Worm (Caenorhabditis elegans) whole organism, late embryonic: ENCODE results near the gene T13C5.6.

Experiments
- C38D4.7 ChIP-seq: fragments of 200-800 bp; sonication (Bioruptor generic); optimal IDR thresholded peaks from 2 replicates; lab custom pipeline; 2018; ENCODE audit warnings: mild to moderate bottlenecking, missing genetic modification characterization, moderate library complexity, missing compliant biosample characterization
- K02D7.2 ChIP-seq: sonication (generic microtip); optimal IDR thresholded peaks from 2 replicates; lab custom pipeline; 2017; ENCODE audit warnings: mild to moderate bottlenecking, missing genetic modification characterization, missing compliant biosample characterization
- T23F11.4 ChIP-seq: fragments of 200-800 bp; sonication (Bioruptor generic); optimal IDR thresholded peaks from 2 replicates; lab custom pipeline; 2018; ENCODE audit warnings: mild to moderate bottlenecking, missing genetic modification characterization, missing compliant biosample characterization
- ceh-14 ChIP-seq: sonication (generic microtip); optimal IDR thresholded peaks from 2 replicates; lab custom pipeline; 2016; ENCODE audit warnings: missing genotype, missing genetic modification characterization, missing compliant biosample characterization
- ceh-18 ChIP-seq: sonication (generic microtip); optimal IDR thresholded peaks from 2 replicates; lab custom pipeline; 2016; ENCODE audit warnings: missing genetic modification characterization, missing compliant biosample characterization
- ceh-24 ChIP-seq: sonication (generic microtip); optimal IDR thresholded peaks from 2 replicates; lab custom pipeline; 2016; ENCODE audit warnings: mild to moderate bottlenecking, missing genetic modification characterization, missing compliant biosample characterization
- ceh-31 ChIP-seq: sonication (generic microtip); optimal IDR thresholded peaks from 2 replicates; lab custom pipeline; 2016; ENCODE audit warnings: missing genetic modification characterization, missing compliant biosample characterization
- ceh-34 ChIP-seq: sonication (generic microtip); optimal IDR thresholded peaks from 2 replicates; lab custom pipeline; 2016; ENCODE audit warnings: mild to moderate bottlenecking, missing genetic modification characterization, missing compliant biosample characterization
- ceh-48 ChIP-seq: sonication (generic microtip); optimal IDR thresholded peaks from 2 replicates; lab custom pipeline; 2016; ENCODE audit warnings: missing genetic modification characterization, inconsistent platforms, missing compliant biosample characterization
- eyg-1 ChIP-seq: sonication (generic microtip); optimal IDR thresholded peaks from 2 replicates; lab custom pipeline; 2016; ENCODE audit warnings: missing genotype, missing genetic modification characterization, missing compliant biosample characterization
- fkh-6 ChIP-seq: sonication (generic microtip); optimal IDR thresholded peaks from 2 replicates; lab custom pipeline; 2016; ENCODE audit warnings: missing genetic modification characterization, missing compliant biosample characterization
- hlh-13 ChIP-seq: fragments of 200-800 bp; sonication (Bioruptor generic); optimal IDR thresholded peaks from 2 replicates; lab custom pipeline; 2018; ENCODE audit warnings: mild to moderate bottlenecking, missing genetic modification characterization, missing compliant biosample characterization
- lim-6 ChIP-seq: sonication (generic microtip); optimal IDR thresholded peaks from 2 replicates; lab custom pipeline; 2016; ENCODE audit warnings: missing genetic modification characterization, missing compliant biosample characterization
- npax-4 ChIP-seq: sonication (generic microtip); optimal IDR thresholded peaks from 2 replicates; lab custom pipeline; 2016; ENCODE audit warnings: missing genetic modification characterization, missing compliant biosample characterization
- pat-9 ChIP-seq: fragments of 200-800 bp; sonication (Bioruptor generic); optimal IDR thresholded peaks from 2 replicates; lab custom pipeline; 2018; ENCODE audit warnings: mild to moderate bottlenecking, missing genetic modification characterization, moderate library complexity, missing compliant biosample characterization
- pha-2 ChIP-seq: sonication (generic microtip); optimal IDR thresholded peaks from 2 replicates; lab custom pipeline; 2017; ENCODE audit warnings: mild to moderate bottlenecking, missing genetic modification characterization, missing compliant biosample characterization
- pha-4 ChIP-seq: fragments of 150-350 bp; optimal IDR thresholded peaks from 2 replicates; lab custom pipeline; 2018; ENCODE audit warnings: missing biosample characterization, missing genetic modification reagents, missing genetic modification characterization
- rnt-1 ChIP-seq: sonication (generic microtip); optimal IDR thresholded peaks from 2 replicates; lab custom pipeline; 2016; ENCODE audit warnings: missing genetic modification characterization, missing compliant biosample characterization
- sdc-2 ChIP-seq: sonication (generic microtip); optimal IDR thresholded peaks from 2 replicates; lab custom pipeline; 2016; ENCODE audit warnings: missing genotype, missing genetic modification characterization, missing compliant biosample characterization
- sox-4 ChIP-seq: sonication (generic microtip); optimal IDR thresholded peaks from 2 replicates; lab custom pipeline; 2017; ENCODE audit warnings: mild to moderate bottlenecking, missing genetic modification characterization, inconsistent platforms, missing compliant biosample characterization
- tbx-2 ChIP-seq: sonication (generic microtip); optimal IDR thresholded peaks from 2 replicates; lab custom pipeline; 2016; ENCODE audit warnings: missing genetic modification characterization, missing compliant biosample characterization
- tbx-7 ChIP-seq: sonication (generic microtip); optimal IDR thresholded peaks from 2 replicates; lab custom pipeline; 2016; ENCODE audit warnings: missing genotype, missing genetic modification characterization, missing compliant biosample characterization
- ttx-3 ChIP-seq: sonication (generic microtip); optimal IDR thresholded peaks from 2 replicates; lab custom pipeline; 2016; ENCODE audit warnings: missing genetic modification reagents, missing genetic modification characterization, missing compliant biosample characterization
- unc-3 ChIP-seq, 2 experiments: fragments of 200-800 bp in 1 of 2; sonication (Bioruptor generic) in 1 of 2; sonication (generic microtip) in 1 of 2; conservative IDR thresholded peaks in 1 of 2; optimal IDR thresholded peaks in 1 of 2; 2 replicates each; pipeline versions ENCODE4 v1.3.6 to Lab custom; 2016 to 2022; ENCODE audit warnings: missing compliant biosample characterization in 2 of 2, missing genetic modification characterization in 2 of 2, missing genetic modification reagents in 1 of 2
- unc-42 ChIP-seq: sonication (generic microtip); optimal IDR thresholded peaks from 2 replicates; lab custom pipeline; 2016; ENCODE audit warnings: missing genotype, missing genetic modification characterization, missing compliant biosample characterization

T13C5.6 gene

ce11 chrX:6248778-6249658, 41.5 kb upstream of the T13C5.6 start:
- TF ChIP-seq fkh-6 (no peak), ceh-31 (peak; percentile 28)

DNA sequence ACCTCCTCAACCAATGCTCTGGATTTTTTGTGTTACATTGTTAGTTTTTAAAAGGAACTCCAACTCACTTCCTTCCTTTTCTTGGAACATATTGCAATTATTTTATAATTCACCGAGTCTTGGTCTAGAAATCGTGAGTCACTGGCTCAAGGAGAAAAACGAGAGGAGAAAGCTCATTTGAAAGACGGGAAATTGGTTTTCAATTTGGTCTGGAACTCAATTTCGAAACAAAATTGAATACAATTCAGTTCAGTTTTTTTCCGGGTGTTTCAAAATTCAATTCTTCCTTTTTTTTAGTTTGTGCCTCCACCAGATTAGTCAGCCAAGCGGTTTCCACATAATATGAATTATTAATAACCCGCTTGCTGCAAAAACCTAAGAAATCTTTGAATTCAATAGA, 40.4 kb upstream of the T13C5.6 start:
- no peak for TF ChIP-seq sdc-2 (tag; lab: Kevin White, UChicago)
- TF ChIP-seq sox-4 (tag; lab: Kevin White, UChicago) = no peak
- no peak for TF ChIP-seq tbx-7 (tag; lab: Kevin White, UChicago)
- TF ChIP-seq T23F11.4 = no peak
- no peak for TF ChIP-seq lim-6 (tag; lab: Kevin White, UChicago)
- peak; percentile 43 for TF ChIP-seq unc-42 (tag; lab: Kevin White, UChicago)

DNA sequence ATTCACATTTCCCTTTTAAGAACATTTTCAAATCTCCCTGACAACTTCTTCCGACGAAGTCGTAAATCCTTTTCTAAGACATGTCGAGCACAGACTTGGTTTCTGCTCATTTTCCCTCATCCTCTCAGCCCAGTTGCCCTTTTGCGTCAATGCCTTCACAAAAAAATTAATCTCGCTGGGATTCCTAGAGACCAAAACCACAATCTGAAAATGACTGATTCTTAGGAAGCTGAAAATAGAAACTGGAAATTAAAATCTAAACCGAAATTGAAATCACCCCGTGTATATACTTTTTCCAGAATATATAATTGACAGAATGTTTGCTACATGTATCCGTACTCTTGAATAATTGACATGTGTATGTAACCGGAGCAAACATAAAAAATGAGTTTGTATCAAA, 39.5 kb upstream of the T13C5.6 start:
- no peak for TF ChIP-seq pha-4
- no peak for TF ChIP-seq unc-3 (GFP tag; conservative IDR thresholded peaks at IDR 0.05; lab: Robert Waterston, UW)
- no peak for TF ChIP-seq unc-3 (tag; optimal IDR thresholded peaks at IDR 0.05; lab: Kevin White, UChicago)
- no peak for TF ChIP-seq npax-4 (tag; lab: Kevin White, UChicago)

DNA sequence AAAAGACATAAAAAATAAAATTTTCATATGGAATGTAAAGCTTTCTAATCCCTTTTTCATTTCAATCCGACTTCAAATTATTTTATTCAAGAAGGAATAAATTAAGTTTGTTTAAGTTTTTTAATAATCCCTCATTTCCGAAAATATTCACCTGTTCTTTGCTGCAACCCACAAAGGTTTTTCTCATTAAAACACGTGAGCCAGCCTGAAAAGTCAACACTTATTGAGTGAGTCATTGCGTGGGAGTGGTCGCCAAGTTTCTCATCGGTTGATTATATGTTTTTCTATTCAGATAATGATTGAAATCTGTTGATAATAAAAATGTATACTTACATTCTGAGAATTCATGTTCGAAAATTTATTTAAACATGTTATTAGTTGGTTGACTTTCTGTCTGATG, 38.0 kb upstream of the T13C5.6 start:
- TF ChIP-seq ceh-24 (no peak), rnt-1 (tag; lab: Kevin White, UChicago) (no peak), pha-2 (no peak), ttx-3 (tag; lab: Kevin White, UChicago) (no peak), ceh-48 (tag; lab: Kevin White, UChicago) (no peak), tbx-2 (tag; lab: Kevin White, UChicago) (no peak), C38D4.7 (GFP tag; lab: Kevin White, UChicago) (no peak)

DNA sequence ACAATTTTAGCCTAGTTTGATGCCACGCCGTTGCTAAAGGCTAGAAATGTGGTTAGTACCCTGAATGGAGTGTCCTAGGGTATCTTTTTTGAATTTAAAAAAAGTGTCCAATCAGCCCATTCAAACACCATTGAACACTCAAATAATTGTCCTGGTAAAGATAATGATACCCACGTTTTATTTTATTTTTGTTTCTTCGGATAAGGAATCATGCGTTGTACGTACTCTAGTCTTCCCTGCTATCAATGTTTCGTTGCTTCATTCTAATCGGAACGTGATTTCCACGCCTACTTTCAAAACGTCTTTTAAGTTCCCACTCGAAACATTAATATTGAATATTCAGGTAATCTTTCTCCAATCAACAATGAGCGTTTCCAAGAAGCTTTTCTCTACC, 33.1 kb upstream of the T13C5.6 start, which contains the start of gene got-2.2:
got-2.2 (plus strand) TSS at position 344 of the 394 bp plus-strand sequence.
- TF ChIP-seq eyg-1 (tag; lab: Kevin White, UChicago) (no peak), hlh-13 (GFP tag; lab: Kevin White, UChicago) (no peak), ceh-14 (tag; lab: Kevin White, UChicago) (no peak), unc-3 (GFP tag; conservative IDR thresholded peaks at IDR 0.05; lab: Robert Waterston, UW) (no peak), unc-3 (tag; optimal IDR thresholded peaks at IDR 0.05; lab: Kevin White, UChicago) (no peak), ceh-34 (tag; lab: Kevin White, UChicago) (no peak), pat-9 (tag; lab: Kevin White, UChicago) (no peak)
- TF ChIP-seq, all 69 proteins: peak for 0

ce11 chrX:6239927-6240639, 32.6 kb upstream of the T13C5.6 start:
- TF ChIP-seq ceh-18 (tag; lab: Kevin White, UChicago) = peak; percentile 4
- no peak for TF ChIP-seq T23F11.4
- TF ChIP-seq tbx-2 (tag; lab: Kevin White, UChicago) = no peak

ce11 chrX:6238973-6239372, 31.5 kb upstream of the T13C5.6 start, which contains the start of gene rml-3:
TSS of gene rml-3 (minus strand) at chrX:6239065.
- TF ChIP-seq lim-6 (tag; lab: Kevin White, UChicago) (no peak), rnt-1 (tag; lab: Kevin White, UChicago) (peak; percentile 51), K02D7.2 (tag; lab: Kevin White, UChicago) (no peak)
